Fruit fly (Drosophila melanogaster): ENCODE results near the gene CG12288.

Gene CG12288

dm6 chr2L:16882871-16883849 lies 18.9 kb downstream of the CG12288 start:
- peak; percentile 61 for TF ChIP-seq EcR (GFP tag; optimal IDR thresholded peaks at IDR 0.05)
- TF ChIP-seq CG9948 (tag; optimal IDR thresholded peaks at IDR 0.05), result no peak
- TF ChIP-seq CG32121 (GFP tag; IDR thresholded peaks at IDR 0.05), result no peak
- no peak for TF ChIP-seq Pif1B (GFP tag; optimal IDR thresholded peaks at IDR 0.05)
- no peak for TF ChIP-seq CG10348 (GFP tag; IDR thresholded peaks at IDR 0.05)
- TF ChIP-seq CG8159 (tag; optimal IDR thresholded peaks at IDR 0.05), result no peak
- no peak for TF ChIP-seq Snoo (tag; optimal IDR thresholded peaks at IDR 0.05)
- TF ChIP-seq CG8301 (tag; optimal IDR thresholded peaks at IDR 0.05), result no peak
- TF ChIP-seq CG13204 (GFP tag; optimal IDR thresholded peaks at IDR 0.05), result no peak

dm6 chr2L:16882372-16882771 lies 19.6 kb downstream of the CG12288 start:
- TF ChIP-seq rn (GFP tag; IDR thresholded peaks at IDR 0.05), result no peak
- no peak for TF ChIP-seq Pif1A (GFP tag; optimal IDR thresholded peaks at IDR 0.05)
- TF ChIP-seq CG8301 (tag; optimal IDR thresholded peaks at IDR 0.05), result no peak
- TF ChIP-seq EcR (GFP tag; optimal IDR thresholded peaks at IDR 0.05), result no peak
- no peak for TF ChIP-seq CG34367 (tag; optimal IDR thresholded peaks at IDR 0.05)
- no peak for TF ChIP-seq gl (tag; optimal IDR thresholded peaks at IDR 0.05)
- TF ChIP-seq Pif1B (GFP tag; optimal IDR thresholded peaks at IDR 0.05), result no peak
- no peak for TF ChIP-seq Ets98B (GFP tag; IDR thresholded peaks at IDR 0.05)
- no peak for TF ChIP-seq CG10348 (GFP tag; IDR thresholded peaks at IDR 0.05)
- TF ChIP-seq CG32121 (GFP tag; IDR thresholded peaks at IDR 0.05), result no peak
- TF ChIP-seq Snoo (tag; optimal IDR thresholded peaks at IDR 0.05), result no peak
- no peak for TF ChIP-seq CG17806 (tag; optimal IDR thresholded peaks at IDR 0.05)
- no peak for TF ChIP-seq CG12605 (GFP tag; IDR thresholded peaks at IDR 0.05)
- no peak; the same call in 2 of the 3 replicates for TF ChIP-seq fd96Ca (GFP tag; IDR thresholded peaks at IDR 0.05)
- no peak for TF ChIP-seq CG4496 (GFP tag; IDR thresholded peaks at IDR 0.05)

- no peak for TF ChIP-seq CG10348 (GFP tag; IDR thresholded peaks at IDR 0.05)
- no peak for TF ChIP-seq gl (tag; optimal IDR thresholded peaks at IDR 0.05)
- TF ChIP-seq fd96Ca (GFP tag; IDR thresholded peaks at IDR 0.05), result peak; percentile 63
- TF ChIP-seq CG15710 (tag; optimal IDR thresholded peaks at IDR 0.05), result no peak
- TF ChIP-seq Ets98B (GFP tag; IDR thresholded peaks at IDR 0.05), result peak; percentile 70
- no peak for TF ChIP-seq CG9948 (tag; optimal IDR thresholded peaks at IDR 0.05)
- TF ChIP-seq EcR (GFP tag; optimal IDR thresholded peaks at IDR 0.05), result no peak
- TF ChIP-seq D1 (tag; optimal IDR thresholded peaks at IDR 0.05), result no peak
- TF ChIP-seq Snoo (tag; optimal IDR thresholded peaks at IDR 0.05), result no peak
- TF ChIP-seq CG13204 (GFP tag; optimal IDR thresholded peaks at IDR 0.05), result peak; percentile 86
- TF ChIP-seq CG14655 (GFP tag; optimal IDR thresholded peaks at IDR 0.05), result no peak
- no peak for TF ChIP-seq CG8159 (tag; optimal IDR thresholded peaks at IDR 0.05)
- peak; percentile 54; the same call in 1 of the 2 replicates for TF ChIP-seq CG12605 (GFP tag; IDR thresholded peaks at IDR 0.05)
- no peak for TF ChIP-seq CG17806 (tag; optimal IDR thresholded peaks at IDR 0.05)
- TF ChIP-seq CG8301 (tag; optimal IDR thresholded peaks at IDR 0.05), result no peak
- peak; percentile 75 for TF ChIP-seq CG4496 (GFP tag; IDR thresholded peaks at IDR 0.05)
- TF ChIP-seq CG34367 (tag; optimal IDR thresholded peaks at IDR 0.05), result no peak
- TF ChIP-seq Pif1A (GFP tag; optimal IDR thresholded peaks at IDR 0.05), result peak; percentile 2
- no peak for TF ChIP-seq rn (GFP tag; IDR thresholded peaks at IDR 0.05)
- TF ChIP-seq CG32121 (GFP tag; IDR thresholded peaks at IDR 0.05), result peak; percentile 41; the same call in 1 of the 2 replicates
- peak; percentile 24 for TF ChIP-seq Pif1B (GFP tag; optimal IDR thresholded peaks at IDR 0.05)
These were observed 21.1 kb downstream of the CG12288 start for dm6 chr2L:16880930-16881329.

- TF ChIP-seq CG32121 (GFP tag; IDR thresholded peaks at IDR 0.05), result no peak
- no peak for TF ChIP-seq Ets98B (GFP tag; IDR thresholded peaks at IDR 0.05)
- TF ChIP-seq CG9948 (tag; optimal IDR thresholded peaks at IDR 0.05), result no peak
- no peak for TF ChIP-seq CG34367 (tag; optimal IDR thresholded peaks at IDR 0.05)
- TF ChIP-seq CG12605 (GFP tag; IDR thresholded peaks at IDR 0.05), result no peak
These were observed 22.7 kb downstream of the CG12288 start, which contains the start of the genes CG32832, CG31743 and CG34313 for dm6 chr2L:16879288-16879687. CG32832 (minus strand) TSS chr2L:16879290. CG31743 (plus strand) TSS chr2L:16879517. CG34313 (plus strand) TSS chr2L:16879517.

- TF ChIP-seq Snoo (tag; optimal IDR thresholded peaks at IDR 0.05), result no peak
- no peak for TF ChIP-seq D1 (tag; optimal IDR thresholded peaks at IDR 0.05)
- TF ChIP-seq gl (tag; optimal IDR thresholded peaks at IDR 0.05), result no peak
These were observed 24.3 kb downstream of the CG12288 start for dm6 chr2L:16877678-16878077.

dm6 chr2L:16876555-16876954 lies 25.5 kb downstream of the CG12288 start:
- TF ChIP-seq CG32121 (GFP tag; IDR thresholded peaks at IDR 0.05), result peak; percentile 51; the same call in 1 of the 2 replicates
- TF ChIP-seq gl (tag; optimal IDR thresholded peaks at IDR 0.05), result no peak
- TF ChIP-seq CG17806 (tag; optimal IDR thresholded peaks at IDR 0.05), result no peak
- no peak for TF ChIP-seq D1 (tag; optimal IDR thresholded peaks at IDR 0.05)
- TF ChIP-seq CG10348 (GFP tag; IDR thresholded peaks at IDR 0.05), result no peak
